Fruit fly (Drosophila melanogaster) whole organism, embryonic: Measurements from ENCODE around the gene CG44142.

Experiments
- BEAF-32 ChIP-seq: fragments of 200-800 bp; sonication (Bioruptor generic); optimal IDR thresholded peaks from 3 replicates; lab custom pipeline; 2017; ENCODE audit warnings: missing biosample characterization, missing genetic modification characterization, mild to moderate bottlenecking, moderate library complexity, missing genetic modification reagents
- CG10147 ChIP-seq: fragments of 200-800 bp; sonication (Bioruptor generic); optimal IDR thresholded peaks from 2 replicates; lab custom pipeline; 2019; ENCODE audit warnings: missing biosample characterization, mild to moderate bottlenecking, missing genetic modification characterization, moderate library complexity
- CG10321 ChIP-seq: fragments of 200-800 bp; sonication (Bioruptor generic); IDR thresholded peaks from 2 replicates; pipeline ENCODE4 v1.3.6; 2022; ENCODE audit warnings: missing biosample characterization, missing genetic modification characterization
- CG10979 ChIP-seq: fragments of 200-800 bp; sonication (Bioruptor generic); optimal IDR thresholded peaks from 2 replicates; lab custom pipeline; 2018; ENCODE audit warnings: missing biosample characterization, mild to moderate bottlenecking, missing genetic modification characterization, moderate library complexity
- CG11456 ChIP-seq: fragments of 200-800 bp; sonication (Bioruptor generic); IDR thresholded peaks from 3 replicates; pipeline ENCODE4 v1.3.6; 2022; ENCODE audit warnings: missing biosample characterization, missing genetic modification characterization
- CG11695 ChIP-seq: fragments of 200-800 bp; sonication (Bioruptor generic); IDR thresholded peaks from 3 replicates; pipeline ENCODE4 v1.3.6; 2022; ENCODE audit warnings: missing biosample characterization, missing genetic modification characterization
- CG12391 ChIP-seq: fragments of 200-800 bp; sonication (Bioruptor generic); optimal IDR thresholded peaks from 3 replicates; lab custom pipeline; 2018; ENCODE audit warnings: missing biosample characterization, mild to moderate bottlenecking, missing genetic modification characterization, moderate library complexity
- CG12744 ChIP-seq: fragments of 200-800 bp; sonication (Bioruptor generic); optimal IDR thresholded peaks from 2 replicates; lab custom pipeline; 2016; ENCODE audit warnings: missing biosample characterization, missing genetic modification characterization
- CG13123 ChIP-seq: fragments of 200-800 bp; sonication (Bioruptor generic); optimal IDR thresholded peaks from 2 replicates; lab custom pipeline; 2016; ENCODE audit warnings: missing biosample characterization, missing genetic modification characterization
- CG13424 ChIP-seq: fragments of 200-800 bp; sonication (Bioruptor generic); optimal IDR thresholded peaks from 2 replicates; lab custom pipeline; 2019; ENCODE audit warnings: missing biosample characterization, mild to moderate bottlenecking, missing genetic modification characterization, moderate library complexity
- CG13775 ChIP-seq: fragments of 200-800 bp; sonication (Bioruptor generic); optimal IDR thresholded peaks from 3 replicates; lab custom pipeline; 2017; ENCODE audit warnings: missing biosample characterization, mild to moderate bottlenecking, missing genetic modification characterization
- CG14710 ChIP-seq: fragments of 200-800 bp; sonication (Bioruptor generic); optimal IDR thresholded peaks from 3 replicates; lab custom pipeline; 2019; ENCODE audit warnings: missing biosample characterization, mild to moderate bottlenecking, missing genetic modification characterization, moderate library complexity
- CG14965 ChIP-seq: fragments of 200-800 bp; sonication (Bioruptor generic); optimal IDR thresholded peaks from 2 replicates; lab custom pipeline; 2016; ENCODE audit warnings: missing biosample characterization, missing genetic modification characterization, borderline replicate concordance
- CG16815 ChIP-seq: fragments of 200-800 bp; sonication (Bioruptor generic); optimal IDR thresholded peaks from 3 replicates; lab custom pipeline; 2017; ENCODE audit warnings: missing biosample characterization, mild to moderate bottlenecking, missing genetic modification characterization
- CG17186 ChIP-seq: fragments of 200-800 bp; sonication (Bioruptor generic); optimal IDR thresholded peaks from 3 replicates; lab custom pipeline; 2017; ENCODE audit warnings: missing biosample characterization, missing genetic modification reagents, missing genetic modification characterization
- CG17802 ChIP-seq: fragments of 200-800 bp; sonication (Bioruptor generic); optimal IDR thresholded peaks from 2 replicates; lab custom pipeline; 2018; ENCODE audit warnings: missing biosample characterization, mild to moderate bottlenecking, missing genetic modification characterization, moderate library complexity
- CG18262 ChIP-seq: fragments of 200-800 bp; optimal IDR thresholded peaks from 3 replicates; lab custom pipeline; 2019; ENCODE audit warnings: missing biosample characterization, mild to moderate bottlenecking, missing genetic modification characterization, moderate library complexity
- CG31365 ChIP-seq: fragments of 200-800 bp; sonication (Bioruptor generic); optimal IDR thresholded peaks from 2 replicates; lab custom pipeline; 2018; ENCODE audit warnings: missing biosample characterization, mild to moderate bottlenecking, missing genetic modification characterization
- CG31441 ChIP-seq: fragments of 200-800 bp; sonication (Bioruptor generic); IDR thresholded peaks from 2 replicates; pipeline ENCODE4 v1.3.6; 2022; ENCODE audit warnings: missing biosample characterization, missing genetic modification characterization
- CG3281 ChIP-seq: fragments of 200-800 bp; sonication (Bioruptor generic); optimal IDR thresholded peaks from 3 replicates; lab custom pipeline; 2017; ENCODE audit warnings: missing biosample characterization, mild to moderate bottlenecking, missing genetic modification characterization
- CG4820 ChIP-seq: fragments of 200-800 bp; sonication (Bioruptor generic); optimal IDR thresholded peaks from 3 replicates; lab custom pipeline; 2016; ENCODE audit warnings: missing biosample characterization, missing genetic modification characterization
- CG6765 ChIP-seq: fragments of 200-800 bp; sonication (Bioruptor generic); optimal IDR thresholded peaks from 3 replicates; lab custom pipeline; 2017; ENCODE audit warnings: missing biosample characterization, mild to moderate bottlenecking, missing genetic modification characterization
- CG6813 ChIP-seq: fragments of 200-800 bp; sonication (Bioruptor generic); optimal IDR thresholded peaks from 2 replicates; lab custom pipeline; 2017; ENCODE audit warnings: missing biosample characterization, missing genetic modification characterization, mild to moderate bottlenecking, moderate library complexity, missing genetic modification reagents
- CG8388 ChIP-seq: fragments of 200-800 bp; sonication (Bioruptor generic); optimal IDR thresholded peaks from 2 replicates; lab custom pipeline; 2019; ENCODE audit warnings: missing biosample characterization, mild to moderate bottlenecking, missing genetic modification characterization, moderate library complexity
- Chrac-16 ChIP-seq: fragments of 200-800 bp; sonication (Bioruptor generic); optimal IDR thresholded peaks from 3 replicates; lab custom pipeline; 2016; ENCODE audit warnings: missing biosample characterization, missing genetic modification characterization
- D ChIP-seq, 2 experiments: fragments of 200-800 bp in 1 of 2; fragments of >200 bp in 1 of 2; sonication (Bioruptor generic) in 1 of 2; optimal IDR thresholded peaks; 2 replicates in 1 of 2; 3 replicates in 1 of 2; lab custom pipeline; 2017; ENCODE audit warnings: mild to moderate bottlenecking in 1 of 2, missing biosample characterization in 1 of 2, missing genetic modification characterization in 1 of 2, missing genetic modification reagents in 1 of 2
- Dfd ChIP-seq, 2 experiments: fragments of >200 bp; optimal IDR thresholded peaks; 2 replicates each; lab custom pipeline; 2017; ENCODE audit warnings: missing biosample characterization in 2 of 2, missing genetic modification characterization in 2 of 2
- Dref ChIP-seq: fragments of 200-800 bp; sonication (Bioruptor generic); IDR thresholded peaks from 2 replicates; pipeline ENCODE4 v1.3.6; 2022; ENCODE audit warnings: missing biosample characterization, missing genetic modification characterization
- Eip74EF ChIP-seq, 2 experiments: fragments of 200-800 bp in 1 of 2; fragments of >200 bp in 1 of 2; sonication (Bioruptor generic) in 1 of 2; optimal IDR thresholded peaks; 2 replicates each; lab custom pipeline; 2017 to 2019; ENCODE audit warnings: missing biosample characterization in 2 of 2, missing genetic modification characterization in 2 of 2, mild to moderate bottlenecking in 1 of 2, moderate library complexity in 1 of 2
- Hmr ChIP-seq: fragments of 200-800 bp; sonication (Bioruptor generic); optimal IDR thresholded peaks from 3 replicates; lab custom pipeline; 2017; ENCODE audit warnings: mild to moderate bottlenecking, missing biosample characterization, missing genetic modification reagents, missing genetic modification characterization
- Neu2 ChIP-seq: fragments of 200-800 bp; sonication (Bioruptor generic); optimal IDR thresholded peaks from 3 replicates; lab custom pipeline; 2016; ENCODE audit warnings: missing biosample characterization, missing genetic modification characterization, borderline replicate concordance
- Rx ChIP-seq: fragments of 200-800 bp; sonication (Bioruptor generic); IDR thresholded peaks from 2 replicates; pipeline ENCODE4 v1.3.6; 2022; ENCODE audit warnings: missing biosample characterization, missing genetic modification characterization
- Six4 ChIP-seq: fragments of 200-800 bp; sonication (Bioruptor generic); optimal IDR thresholded peaks from 2 replicates; lab custom pipeline; 2016; ENCODE audit warnings: missing biosample characterization, missing genetic modification characterization
- Sox102F ChIP-seq: fragments of 200-800 bp; sonication (Bioruptor generic); optimal IDR thresholded peaks from 2 replicates; lab custom pipeline; 2018; ENCODE audit warnings: missing biosample characterization, mild to moderate bottlenecking, missing genetic modification characterization, moderate library complexity
- ac ChIP-seq: fragments of 200-800 bp; sonication (Bioruptor generic); optimal IDR thresholded peaks from 3 replicates; lab custom pipeline; 2017; ENCODE audit warnings: missing biosample characterization, mild to moderate bottlenecking, missing genetic modification characterization
- bowl ChIP-seq: fragments of 200-800 bp; sonication (Bioruptor generic); IDR thresholded peaks from 2 replicates; pipeline ENCODE4 v1.3.6; 2022; ENCODE audit warnings: missing biosample characterization, missing genetic modification characterization
- dm ChIP-seq: fragments of 200-800 bp; sonication (Bioruptor generic); optimal IDR thresholded peaks from 3 replicates; lab custom pipeline; 2016; ENCODE audit warnings: missing biosample characterization, missing genetic modification characterization
- dmrt11E ChIP-seq: fragments of 200-800 bp; sonication (Bioruptor generic); optimal IDR thresholded peaks from 3 replicates; lab custom pipeline; 2018; ENCODE audit warnings: missing biosample characterization, mild to moderate bottlenecking, missing genetic modification characterization, moderate library complexity
- ems ChIP-seq: fragments of 200-800 bp; sonication (Bioruptor generic); optimal IDR thresholded peaks from 3 replicates; lab custom pipeline; 2016; ENCODE audit warnings: missing biosample characterization, missing genetic modification characterization
- hkb ChIP-seq, 2 experiments: fragments of 200-800 bp in 1 of 2; fragments of >200 bp in 1 of 2; sonication (Bioruptor generic) in 1 of 2; IDR thresholded peaks in 1 of 2; optimal IDR thresholded peaks in 1 of 2; 2 replicates each; pipeline versions ENCODE4 v1.3.6 to Lab custom; 2017 to 2022; ENCODE audit warnings: missing biosample characterization in 1 of 2, missing genetic modification characterization in 1 of 2
- lola ChIP-seq, 3 experiments: fragments of >200 bp in 2 of 3; fragments of 200-800 bp in 1 of 3; sonication (Bioruptor generic) in 1 of 3; optimal IDR thresholded peaks; 2 replicates each; lab custom pipeline; 2017 to 2019; ENCODE audit warnings: missing biosample characterization in 3 of 3, missing genetic modification characterization in 3 of 3, mild to moderate bottlenecking in 1 of 3, moderate library complexity in 1 of 3
- org-1 ChIP-seq: fragments of 200-800 bp; sonication (Bioruptor generic); optimal IDR thresholded peaks from 2 replicates; lab custom pipeline; 2017; ENCODE audit warnings: missing biosample characterization, missing genetic modification characterization
- pnt ChIP-seq: fragments of 200-800 bp; sonication (Bioruptor generic); optimal IDR thresholded peaks from 3 replicates; lab custom pipeline; 2016; ENCODE audit warnings: missing biosample characterization, missing genetic modification characterization
- sna ChIP-seq: fragments of 200-800 bp; sonication (Bioruptor generic); IDR thresholded peaks from 2 replicates; pipeline ENCODE4 v1.3.6; 2022; ENCODE audit warnings: missing biosample characterization, missing genetic modification characterization; ENCODE audit not compliant: partially characterized antibody
- tll ChIP-seq, 2 experiments: fragments of 200-800 bp in 1 of 2; fragments of >200 bp in 1 of 2; sonication (Bioruptor generic) in 1 of 2; optimal IDR thresholded peaks; 2 replicates each; lab custom pipeline; 2017 to 2019; ENCODE audit warnings: missing biosample characterization in 2 of 2, missing genetic modification characterization in 2 of 2, mild to moderate bottlenecking in 1 of 2, moderate library complexity in 1 of 2
- unc-4 ChIP-seq: fragments of 200-800 bp; sonication (Bioruptor generic); IDR thresholded peaks from 2 replicates; pipeline ENCODE4 v1.3.6; 2022; ENCODE audit warnings: missing biosample characterization, missing genetic modification characterization; ENCODE audit not compliant: partially characterized antibody
- zfh1 ChIP-seq: fragments of 200-800 bp; sonication (Bioruptor generic); IDR thresholded peaks from 3 replicates; pipeline ENCODE4 v1.3.6; 2022; ENCODE audit warnings: missing biosample characterization, missing genetic modification characterization

The CG44142 gene

DNA sequence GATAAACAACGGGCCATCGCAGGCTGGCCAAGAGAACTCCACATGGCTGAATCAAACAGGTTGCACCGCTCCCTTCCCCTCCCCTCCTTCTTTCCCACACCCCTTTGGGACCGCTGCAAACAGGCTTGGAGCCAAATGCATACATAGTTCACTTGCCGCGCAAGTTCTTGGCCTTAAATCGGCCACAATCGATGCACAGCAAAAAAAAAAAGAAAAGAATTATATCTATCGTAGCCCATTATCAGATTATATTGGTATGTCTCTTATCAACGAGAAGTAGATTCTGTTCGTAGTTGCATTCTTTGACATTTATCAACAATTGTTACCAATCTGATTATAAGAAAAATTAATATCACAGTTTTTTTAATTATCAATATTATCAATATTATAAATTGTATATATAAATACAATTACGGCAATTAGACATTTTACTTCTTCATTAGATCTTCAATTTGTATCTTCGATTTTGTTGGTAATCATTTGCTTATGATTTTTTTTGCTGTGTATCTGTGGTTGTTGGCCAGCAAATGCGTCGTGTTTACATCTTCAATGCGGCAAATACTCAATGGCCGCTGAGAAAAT is 7.6 kb downstream of the CG44142 start (continued):
- TF ChIP-seq CG4820 (peak; percentile 36), BEAF-32 (GFP tag; lab: Kevin White, UChicago) (no peak), unc-4 (no peak), dm (GFP tag; lab: Kevin White, UChicago) (no peak), CG17186 (GFP tag; lab: Kevin White, UChicago) (no peak), Eip74EF (GFP tag; optimal IDR thresholded peaks at IDR 0.05; lab: Kevin White, UChicago) (peak in 1 of 2 experiments; percentile 45), CG13424 (tag; lab: Kevin White, UChicago) (peak; percentile 66), Six4 (GFP tag; lab: Kevin White, UChicago) (peak; percentile 33), CG12744 (GFP tag; lab: Kevin White, UChicago) (no peak), CG16815 (GFP tag; lab: Kevin White, UChicago) (peak; percentile 23), CG11456 (GFP tag; lab: Robert Waterston, UW) (0 out of 3 replicates have a peak, but pooled peaks have one; percentile 58), CG10321 (no peak), ac (GFP tag; lab: Kevin White, UChicago) (no peak), CG10979 (peak; percentile 86), CG11695 (no peak), ems (no peak), hkb (optimal IDR thresholded peaks at IDR 0.05; lab: Kevin White, UChicago) (no peak), hkb (GFP tag; IDR thresholded peaks at IDR 0.05; lab: Robert Waterston, UW) (0 out of 2 replicates have a peak, but pooled peaks have one; percentile 8), Neu2 (no peak), CG14965 (no peak), CG3281 (GFP tag; lab: Kevin White, UChicago) (no peak), Dref (no peak), CG6813 (GFP tag; lab: Kevin White, UChicago) (no peak), Hmr (GFP tag; lab: Kevin White, UChicago) (no peak), Sox102F (peak; percentile 43), CG31441 (GFP tag; lab: Robert Waterston, UW) (peak; percentile 85), D (optimal IDR thresholded peaks at IDR 0.05; lab: Kevin White, UChicago) (no peak), D (GFP tag; optimal IDR thresholded peaks at IDR 0.05; lab: Kevin White, UChicago) (peak; percentile 59), pnt (no peak), CG8388 (GFP tag; lab: Kevin White, UChicago) (peak; percentile 71), CG10147 (peak; percentile 14), CG14710 (tag; lab: Kevin White, UChicago) (peak; percentile 87), CG13775 (GFP tag; lab: Kevin White, UChicago) (peak; percentile 3), CG31365 (no peak), tll (GFP tag; optimal IDR thresholded peaks at IDR 0.05; lab: Kevin White, UChicago) (no peak), dmrt11E (tag; lab: Kevin White, UChicago) (peak; percentile 79), CG6765 (no peak), CG17802 (tag; lab: Kevin White, UChicago) (peak; percentile 21), Rx (GFP tag; lab: Robert Waterston, UW) (no peak), Chrac-16 (no peak), zfh1 (GFP tag; lab: Robert Waterston, UW) (peak; percentile 32; the same call in 1 of the 3 replicates), CG12391 (peak; percentile 66), CG18262 (tag; lab: Kevin White, UChicago) (peak; percentile 85), org-1 (GFP tag; lab: Kevin White, UChicago) (peak; percentile 27), CG13123 (GFP tag; lab: Kevin White, UChicago) (no peak), lola (GFP tag; optimal IDR thresholded peaks at IDR 0.05; lab: Kevin White, UChicago) (peak in 1 of 3 experiments; percentile 90), bowl (no peak), Dfd (GFP tag; optimal IDR thresholded peaks at IDR 0.05; lab: Kevin White, UChicago) (no peak), sna (no peak)
